Worm (Caenorhabditis elegans) whole organism, L1 larva: Measurements from ENCODE around the gene F26D2.16.
A peak's percentile ranks its signal among the peaks of the same experiment; 100 is the strongest.

ENCODE experiments used
- C04F5.9 ChIP-seq: sonication (generic microtip); optimal IDR thresholded peaks from 2 replicates; lab custom pipeline; 2016; ENCODE audit warnings: missing genetic modification characterization, missing compliant biosample characterization
- F16B12.6 ChIP-seq: fragments of 150-350 bp; optimal IDR thresholded peaks from 2 replicates; lab custom pipeline; 2014; ENCODE audit warnings: missing biosample characterization, missing genetic modification characterization
- aha-1 ChIP-seq: fragments of 150-350 bp; optimal IDR thresholded peaks from 2 replicates; lab custom pipeline; 2014; ENCODE audit warnings: missing biosample characterization, missing genetic modification characterization
- ama-1 ChIP-seq: fragments of 150-350 bp; optimal IDR thresholded peaks from 2 replicates; lab custom pipeline; 2014
- ceh-63 ChIP-seq: fragments of 200-800 bp; sonication (Bioruptor generic); optimal IDR thresholded peaks from 2 replicates; lab custom pipeline; 2018; ENCODE audit warnings: mild to moderate bottlenecking, missing genetic modification characterization, missing compliant biosample characterization
- ceh-8 ChIP-seq: fragments of 200-800 bp; sonication (Bioruptor generic); optimal IDR thresholded peaks from 2 replicates; lab custom pipeline; 2018; ENCODE audit warnings: mild to moderate bottlenecking, missing genetic modification characterization, moderate library complexity, missing compliant biosample characterization
- ceh-82 ChIP-seq, 3 experiments: fragments of 150-350 bp in 1 of 3; sonication (generic microtip) in 2 of 3; optimal IDR thresholded peaks; 2 replicates each; lab custom pipeline; 2014 to 2017; ENCODE audit warnings: missing biosample characterization in 3 of 3, missing genetic modification characterization in 3 of 3
- ceh-88 ChIP-seq: fragments of 200-800 bp; sonication (Bioruptor generic); IDR thresholded peaks from 2 replicates; pipeline ENCODE4 v1.3.6; 2022; ENCODE audit warnings: missing genetic modification characterization, missing compliant biosample characterization
- ceh-90 ChIP-seq: sonication (generic microtip); optimal IDR thresholded peaks from 2 replicates; lab custom pipeline; 2016; ENCODE audit warnings: missing genetic modification characterization, missing compliant biosample characterization
- dpl-1 ChIP-seq, 3 experiments: fragments of 150-350 bp in 2 of 3; sonication (generic microtip) in 1 of 3; optimal IDR thresholded peaks; 2 replicates each; lab custom pipeline; 2014 to 2017; ENCODE audit warnings: missing biosample characterization in 3 of 3, missing genetic modification characterization in 3 of 3, missing genetic modification reagents in 3 of 3
- dsc-1 ChIP-seq: sonication (generic microtip); optimal IDR thresholded peaks from 2 replicates; lab custom pipeline; 2016; ENCODE audit warnings: mild to moderate bottlenecking, missing genetic modification characterization, missing compliant biosample characterization
- efl-3 ChIP-seq: fragments of 200-800 bp; sonication (Bioruptor generic); optimal IDR thresholded peaks from 2 replicates; lab custom pipeline; 2018; ENCODE audit warnings: mild to moderate bottlenecking, missing genetic modification characterization, missing compliant biosample characterization
- egl-27 ChIP-seq, 2 experiments: fragments of 150-350 bp in 1 of 2; sonication (generic microtip); optimal IDR thresholded peaks; 3 replicates each; lab custom pipeline; 2017 to 2018; ENCODE audit warnings: missing biosample characterization in 2 of 2, missing genetic modification characterization in 2 of 2, missing genetic modification reagents in 2 of 2
- elt-2 ChIP-seq: sonication (generic microtip); optimal IDR thresholded peaks from 2 replicates; lab custom pipeline; 2016; ENCODE audit warnings: missing genetic modification characterization, mild to moderate bottlenecking, inconsistent platforms, missing compliant biosample characterization, missing genetic modification reagents
- elt-3 ChIP-seq, 6 experiments: fragments of 150-350 bp in 1 of 6; sonication (generic microtip); optimal IDR thresholded peaks; 2 replicates each; lab custom pipeline; 2017 to 2018; ENCODE audit warnings: missing biosample characterization in 6 of 6, missing genetic modification characterization in 6 of 6, inconsistent platforms in 1 of 6
- fkh-10 ChIP-seq: sonication (generic microtip); optimal IDR thresholded peaks from 2 replicates; lab custom pipeline; 2017; ENCODE audit warnings: missing biosample characterization, missing genetic modification reagents, missing genetic modification characterization
- fkh-4 ChIP-seq: sonication (generic microtip); optimal IDR thresholded peaks from 2 replicates; lab custom pipeline; 2016; ENCODE audit warnings: missing compliant biosample characterization, missing genetic modification characterization, borderline replicate concordance
- fkh-8 ChIP-seq: sonication (generic microtip); optimal IDR thresholded peaks from 2 replicates; lab custom pipeline; 2016; ENCODE audit warnings: mild to moderate bottlenecking, missing genetic modification characterization, missing compliant biosample characterization
- grh-1 ChIP-seq: fragments of 200-800 bp; sonication (Bioruptor generic); IDR thresholded peaks from 2 replicates; pipeline ENCODE4 v1.3.6; 2022; ENCODE audit warnings: missing genetic modification reagents, missing genetic modification characterization, missing compliant biosample characterization
- irx-1 ChIP-seq: sonication (generic microtip); optimal IDR thresholded peaks from 2 replicates; lab custom pipeline; 2016; ENCODE audit warnings: missing genetic modification characterization, missing compliant biosample characterization
- isw-1 ChIP-seq: fragments of 200-800 bp; sonication (Bioruptor generic); IDR thresholded peaks from 2 replicates; pipeline ENCODE4 v1.3.6; 2022; ENCODE audit warnings: missing genetic modification characterization, missing compliant biosample characterization
- jun-1 ChIP-seq: fragments of 150-350 bp; optimal IDR thresholded peaks from 2 replicates; lab custom pipeline; 2014; ENCODE audit warnings: missing biosample characterization, missing genetic modification reagents, missing genetic modification characterization
- lin-13 ChIP-seq: fragments of 150-350 bp; optimal IDR thresholded peaks from 2 replicates; lab custom pipeline; 2014; ENCODE audit warnings: missing biosample characterization, missing genetic modification reagents, missing genetic modification characterization
- lin-39 ChIP-seq: fragments of 150-350 bp; optimal IDR thresholded peaks from 2 replicates; lab custom pipeline; 2014; ENCODE audit warnings: missing biosample characterization, missing genetic modification reagents, missing genetic modification characterization
- lir-3 ChIP-seq: sonication (generic microtip); optimal IDR thresholded peaks from 2 replicates; lab custom pipeline; 2016; ENCODE audit warnings: mild to moderate bottlenecking, missing genetic modification characterization, moderate library complexity, missing compliant biosample characterization; ENCODE audit not compliant: poor library complexity
- lsy-2 ChIP-seq, 2 experiments: fragments of 150-350 bp; optimal IDR thresholded peaks; 2 replicates each; lab custom pipeline; 2014; ENCODE audit warnings: missing biosample characterization in 2 of 2, missing genetic modification characterization in 2 of 2
- mdl-1 ChIP-seq, 2 experiments: fragments of 150-350 bp; optimal IDR thresholded peaks; 2 replicates each; lab custom pipeline; 2014 to 2017; ENCODE audit warnings: missing biosample characterization in 2 of 2, missing genetic modification characterization in 2 of 2, inconsistent platforms in 1 of 2
- mef-2 ChIP-seq: fragments of 150-350 bp; optimal IDR thresholded peaks from 2 replicates; lab custom pipeline; 2014; ENCODE audit warnings: missing biosample characterization, missing genetic modification characterization
- mep-1 ChIP-seq: fragments of 150-350 bp; optimal IDR thresholded peaks from 2 replicates; lab custom pipeline; 2014; ENCODE audit warnings: missing biosample characterization, missing genetic modification characterization
- nhr-11 ChIP-seq: fragments of 150-350 bp; optimal IDR thresholded peaks from 2 replicates; lab custom pipeline; 2014; ENCODE audit warnings: missing biosample characterization, missing genetic modification characterization
- nhr-12 ChIP-seq: sonication (generic microtip); optimal IDR thresholded peaks from 2 replicates; lab custom pipeline; 2017; ENCODE audit warnings: missing biosample characterization, missing genetic modification characterization
- nhr-19 ChIP-seq: fragments of 200-800 bp; sonication (Bioruptor generic); conservative IDR thresholded peaks from 2 replicates; pipeline ENCODE4 v1.3.6; 2022; ENCODE audit warnings: missing genetic modification characterization, missing compliant biosample characterization
- nhr-20 ChIP-seq: sonication (generic microtip); optimal IDR thresholded peaks from 2 replicates; lab custom pipeline; 2016; ENCODE audit warnings: mild to moderate bottlenecking, missing genetic modification characterization, missing compliant biosample characterization
- nhr-237 ChIP-seq: fragments of 150-350 bp; optimal IDR thresholded peaks from 2 replicates; lab custom pipeline; 2014; ENCODE audit warnings: missing biosample characterization, missing genetic modification characterization
- nhr-28 ChIP-seq: fragments of 150-350 bp; optimal IDR thresholded peaks from 2 replicates; lab custom pipeline; 2014; ENCODE audit warnings: missing biosample characterization, missing genetic modification characterization
- nhr-47 ChIP-seq: sonication (generic microtip); optimal IDR thresholded peaks from 2 replicates; lab custom pipeline; 2016; ENCODE audit warnings: mild to moderate bottlenecking, missing genetic modification characterization, moderate library complexity, missing compliant biosample characterization
- nhr-71 ChIP-seq: sonication (generic microtip); optimal IDR thresholded peaks from 2 replicates; lab custom pipeline; 2016; ENCODE audit warnings: mild to moderate bottlenecking, missing genetic modification characterization, moderate library complexity, missing compliant biosample characterization
- nhr-76 ChIP-seq: sonication (generic microtip); optimal IDR thresholded peaks from 2 replicates; lab custom pipeline; 2017; ENCODE audit warnings: missing biosample characterization, missing genetic modification characterization
- nhr-77 ChIP-seq: fragments of 150-350 bp; optimal IDR thresholded peaks from 2 replicates; lab custom pipeline; 2014; ENCODE audit warnings: missing biosample characterization, missing genetic modification characterization
- rnt-1 ChIP-seq: sonication (generic microtip); optimal IDR thresholded peaks from 2 replicates; lab custom pipeline; 2016; ENCODE audit warnings: mild to moderate bottlenecking, missing genetic modification characterization, moderate library complexity, missing compliant biosample characterization
- snu-23 ChIP-seq: sonication (generic microtip); optimal IDR thresholded peaks from 2 replicates; lab custom pipeline; 2016; ENCODE audit warnings: missing genetic modification characterization, missing compliant biosample characterization
- sox-4 ChIP-seq: sonication (generic microtip); optimal IDR thresholded peaks from 2 replicates; lab custom pipeline; 2016; ENCODE audit warnings: missing genetic modification characterization, missing compliant biosample characterization
- sptf-1 ChIP-seq: fragments of 150-350 bp; optimal IDR thresholded peaks from 2 replicates; lab custom pipeline; 2014; ENCODE audit warnings: missing biosample characterization, missing genetic modification characterization
- swsn-7 ChIP-seq: sonication (generic microtip); optimal IDR thresholded peaks from 2 replicates; lab custom pipeline; 2016; ENCODE audit warnings: missing genetic modification characterization, missing compliant biosample characterization
- unc-30 ChIP-seq: sonication (generic microtip); optimal IDR thresholded peaks from 2 replicates; lab custom pipeline; 2017; ENCODE audit warnings: missing biosample characterization, missing genetic modification characterization
- vab-15 ChIP-seq: sonication (generic microtip); optimal IDR thresholded peaks from 2 replicates; lab custom pipeline; 2017; ENCODE audit warnings: missing genotype, mild to moderate bottlenecking, missing genetic modification characterization, missing compliant biosample characterization
- zag-1 ChIP-seq: fragments of 150-350 bp; optimal IDR thresholded peaks from 2 replicates; lab custom pipeline; 2014; ENCODE audit warnings: missing biosample characterization, missing genetic modification characterization
- zip-4 ChIP-seq: fragments of 200-800 bp; sonication (Bioruptor generic); optimal IDR thresholded peaks from 2 replicates; lab custom pipeline; 2018; ENCODE audit warnings: mild to moderate bottlenecking, missing genetic modification characterization, moderate library complexity, missing compliant biosample characterization
- ztf-11 ChIP-seq, 2 experiments: sonication (generic microtip); optimal IDR thresholded peaks; 2 replicates each; lab custom pipeline; 2016 to 2017; ENCODE audit warnings: missing genetic modification characterization in 2 of 2, missing biosample characterization in 1 of 2, missing compliant biosample characterization in 1 of 2
- ztf-4 ChIP-seq: fragments of 150-350 bp; optimal IDR thresholded peaks from 2 replicates; lab custom pipeline; 2014; ENCODE audit warnings: missing biosample characterization, missing genetic modification characterization

The F26D2.16 gene

DNA sequence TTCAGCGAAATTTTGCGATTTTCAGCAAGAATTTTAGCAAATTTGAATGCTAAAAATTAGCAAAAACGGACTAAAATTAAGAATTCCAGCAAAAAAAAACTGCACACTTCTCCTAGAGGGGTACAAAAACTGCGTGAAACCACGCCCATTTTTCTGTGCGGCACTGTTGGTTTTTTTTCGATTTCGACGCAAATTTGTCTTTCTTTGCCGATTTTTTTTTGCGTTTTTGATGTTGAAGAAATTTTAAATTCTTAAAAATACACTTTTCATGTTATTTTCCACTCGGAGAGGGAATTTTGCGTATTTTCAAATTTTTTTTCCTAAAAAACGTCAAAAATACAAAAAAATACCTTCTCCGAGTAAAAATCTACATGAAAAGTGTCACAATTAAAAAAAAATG, 15.7 kb downstream of the F26D2.16 start, which contains the start of gene syp-1:
Gene syp-1 (plus strand): TSS at position 301 of the 400 bp plus-strand sequence.
- TF ChIP-seq dpl-1 (GFP tag; optimal IDR thresholded peaks at IDR 0.05; lab: Kevin White, UChicago) (no peak), nhr-237 (tag; lab: Kevin White, UChicago) (no peak), nhr-47 (tag; lab: Kevin White, UChicago) (no peak), fkh-4 (tag; lab: Kevin White, UChicago) (no peak)

ce11 chrV:16401519-16401918, 18.1 kb downstream of the F26D2.16 start, which contains the start of gene F13A7.14:
TSS of gene F13A7.14 (plus strand) at chrV:16401891.
- peak; percentile 81 for TF ChIP-seq elt-2 (tag; lab: Kevin White, UChicago)
- TF ChIP-seq ceh-82 (tag; optimal IDR thresholded peaks at IDR 0.05; lab: Kevin White, UChicago): peak; percentile 68 to 81 (median 70)
- peak; percentile 79 to 89 for TF ChIP-seq lsy-2 (tag; optimal IDR thresholded peaks at IDR 0.05; lab: Kevin White, UChicago)
- peak; percentile 74 for TF ChIP-seq vab-15
- TF ChIP-seq lin-13: peak; percentile 66
- peak; percentile 71 for TF ChIP-seq ceh-88 (GFP tag; lab: Robert Waterston, UW)
- peak; percentile 96 for TF ChIP-seq irx-1 (tag; lab: Kevin White, UChicago)
- TF ChIP-seq fkh-8 (tag; lab: Kevin White, UChicago): peak; percentile 77
- TF ChIP-seq mef-2 (tag; lab: Kevin White, UChicago): no peak
- TF ChIP-seq nhr-20 (tag; lab: Kevin White, UChicago): peak; percentile 92
- peak; percentile 15 for TF ChIP-seq F16B12.6 (tag; lab: Kevin White, UChicago)
- TF ChIP-seq nhr-237 (tag; lab: Kevin White, UChicago): no peak
- TF ChIP-seq grh-1 (GFP tag; lab: Robert Waterston, UW): peak; percentile 86
- TF ChIP-seq jun-1: peak; percentile 54
- peak in 2 of 6 experiments; percentile 29 to 87 for TF ChIP-seq elt-3 (tag; optimal IDR thresholded peaks at IDR 0.05; lab: Kevin White, UChicago)
- peak; percentile 1 for TF ChIP-seq nhr-77 (tag; lab: Kevin White, UChicago)
- peak; percentile 79 for TF ChIP-seq mep-1 (tag; lab: Kevin White, UChicago)
- no peak for TF ChIP-seq nhr-28 (tag; lab: Kevin White, UChicago)
- peak in 1 of 2 experiments; percentile 98 for TF ChIP-seq ztf-11 (tag; optimal IDR thresholded peaks at IDR 0.05; lab: Kevin White, UChicago)
- peak; percentile 95 to 98 (median 97) for TF ChIP-seq dpl-1 (GFP tag; optimal IDR thresholded peaks at IDR 0.05; lab: Kevin White, UChicago)
- peak; percentile 78 for TF ChIP-seq lin-39 (tag; lab: Kevin White, UChicago)
- TF ChIP-seq ama-1 (lab: Kevin White, UChicago): no peak
- peak; percentile 91 for TF ChIP-seq nhr-19
- TF ChIP-seq dsc-1 (tag; lab: Kevin White, UChicago): peak; percentile 96
- TF ChIP-seq rnt-1 (tag; lab: Kevin White, UChicago): peak; percentile 99
- no peak for TF ChIP-seq fkh-10 (GFP tag; lab: Kevin White, UChicago)
- peak; percentile 79 for TF ChIP-seq efl-3 (GFP tag; lab: Kevin White, UChicago)
- no peak for TF ChIP-seq aha-1
- no peak for TF ChIP-seq nhr-12 (tag; lab: Kevin White, UChicago)
- TF ChIP-seq ceh-90: peak; percentile 95
- peak; percentile 89 for TF ChIP-seq swsn-7
- TF ChIP-seq zip-4 (GFP tag; lab: Kevin White, UChicago): peak; percentile 80
- TF ChIP-seq nhr-11 (tag; lab: Kevin White, UChicago): peak; percentile 25
- TF ChIP-seq isw-1 (GFP tag; lab: Robert Waterston, UW): peak; percentile 82
- peak; percentile 94 for TF ChIP-seq sox-4 (tag; lab: Kevin White, UChicago)
- TF ChIP-seq ceh-63 (GFP tag; lab: Kevin White, UChicago): peak; percentile 32
- no peak for TF ChIP-seq unc-30 (tag; lab: Kevin White, UChicago)
- TF ChIP-seq C04F5.9: peak; percentile 88
- TF ChIP-seq mdl-1 (tag; optimal IDR thresholded peaks at IDR 0.05; lab: Kevin White, UChicago): peak in 1 of 2 experiments; percentile 47
- TF ChIP-seq ceh-8 (GFP tag; lab: Kevin White, UChicago): peak; percentile 61
- no peak for TF ChIP-seq egl-27 (tag; optimal IDR thresholded peaks at IDR 0.05; lab: Kevin White, UChicago)
- TF ChIP-seq nhr-76: no peak
- TF ChIP-seq sptf-1: no peak
- TF ChIP-seq fkh-4 (tag; lab: Kevin White, UChicago): peak; percentile 97
- TF ChIP-seq nhr-71 (tag; lab: Kevin White, UChicago): peak; percentile 95
- TF ChIP-seq snu-23 (GFP tag; lab: Kevin White, UChicago): peak; percentile 90
- TF ChIP-seq zag-1: no peak
- peak; percentile 58 for TF ChIP-seq ztf-4 (tag; lab: Kevin White, UChicago)
- TF ChIP-seq lir-3: peak; percentile 96
